Worm (Caenorhabditis elegans) whole organism, L1 larva: Measurements from ENCODE around the gene C36C5.14.

ENCODE experiments used
- blmp-1 ChIP-seq: fragments of 150-350 bp; optimal IDR thresholded peaks from 2 replicates; lab custom pipeline; 2014; ENCODE audit warnings: missing biosample characterization, missing genetic modification characterization
- ces-1 ChIP-seq: fragments of 150-350 bp; optimal IDR thresholded peaks from 2 replicates; lab custom pipeline; 2014; ENCODE audit warnings: missing biosample characterization, missing genetic modification reagents, missing genetic modification characterization
- egl-27 ChIP-seq, 2 experiments: fragments of 150-350 bp in 1 of 2; sonication (generic microtip); optimal IDR thresholded peaks; 3 replicates each; lab custom pipeline; 2017 to 2018; ENCODE audit warnings: missing biosample characterization in 2 of 2, missing genetic modification characterization in 2 of 2, missing genetic modification reagents in 2 of 2
- lin-39 ChIP-seq: fragments of 150-350 bp; optimal IDR thresholded peaks from 2 replicates; lab custom pipeline; 2014; ENCODE audit warnings: missing biosample characterization, missing genetic modification reagents, missing genetic modification characterization
- lir-3 ChIP-seq: sonication (generic microtip); optimal IDR thresholded peaks from 2 replicates; lab custom pipeline; 2016; ENCODE audit warnings: mild to moderate bottlenecking, missing genetic modification characterization, moderate library complexity, missing compliant biosample characterization; ENCODE audit not compliant: poor library complexity
- mep-1 ChIP-seq: fragments of 150-350 bp; optimal IDR thresholded peaks from 2 replicates; lab custom pipeline; 2014; ENCODE audit warnings: missing biosample characterization, missing genetic modification characterization
- nhr-237 ChIP-seq: fragments of 150-350 bp; optimal IDR thresholded peaks from 2 replicates; lab custom pipeline; 2014; ENCODE audit warnings: missing biosample characterization, missing genetic modification characterization
- snpc-4 ChIP-seq: fragments of 150-350 bp; optimal IDR thresholded peaks from 2 replicates; lab custom pipeline; 2014; ENCODE audit warnings: missing biosample characterization, missing genetic modification characterization
- sptf-1 ChIP-seq: fragments of 150-350 bp; optimal IDR thresholded peaks from 2 replicates; lab custom pipeline; 2014; ENCODE audit warnings: missing biosample characterization, missing genetic modification characterization
- sup-37 ChIP-seq: fragments of 200-800 bp; sonication (Bioruptor generic); optimal IDR thresholded peaks from 2 replicates; lab custom pipeline; 2018; ENCODE audit warnings: mild to moderate bottlenecking, missing genetic modification characterization, missing compliant biosample characterization
- unc-62 ChIP-seq: fragments of 150-350 bp; optimal IDR thresholded peaks from 2 replicates; lab custom pipeline; 2014; ENCODE audit warnings: missing biosample characterization, missing genetic modification reagents, missing genetic modification characterization

- TF ChIP-seq sptf-1 (tag; lab: Kevin White, UChicago) (no peak), mep-1 (no peak), egl-27 (tag; optimal IDR thresholded peaks at IDR 0.05; lab: Kevin White, UChicago) (no peak), lir-3 (no peak), ces-1 (GFP tag; lab: Kevin White, UChicago) (no peak), snpc-4 (tag; lab: Kevin White, UChicago) (no peak), blmp-1 (tag; lab: Kevin White, UChicago) (no peak), unc-62 (GFP tag; lab: Kevin White, UChicago) (no peak), lin-39 (tag; lab: Kevin White, UChicago) (no peak), nhr-237 (tag; lab: Kevin White, UChicago) (no peak), sup-37 (no peak)
Observed at ce11 chrV:3141190-3141589, 24.1 kb downstream of the C36C5.14 start, which contains the start of gene srab-9.
